Fruit fly (Drosophila melanogaster) whole organism, embryonic: Measurements from ENCODE around the gene SoYb.

ENCODE experiments used
- CG1792 ChIP-seq: fragments of 200-800 bp; sonication (Bioruptor generic); optimal IDR thresholded peaks from 2 replicates; lab custom pipeline; 2016; ENCODE audit warnings: missing biosample characterization, missing genetic modification characterization
- CG6791 ChIP-seq: fragments of 200-800 bp; sonication (Bioruptor generic); IDR thresholded peaks from 3 replicates; pipeline ENCODE4 v1.3.6; 2022; ENCODE audit warnings: missing biosample characterization, missing genetic modification characterization; ENCODE audit not compliant: partially characterized antibody
- CG8089 ChIP-seq: fragments of 200-800 bp; sonication (Bioruptor generic); optimal IDR thresholded peaks from 3 replicates; lab custom pipeline; 2016; ENCODE audit warnings: missing biosample characterization, missing genetic modification characterization
- CG9437 ChIP-seq: fragments of 200-800 bp; sonication (Bioruptor generic); optimal IDR thresholded peaks from 2 replicates; lab custom pipeline; 2018; ENCODE audit warnings: missing biosample characterization, mild to moderate bottlenecking, missing genetic modification characterization
- Dref ChIP-seq: fragments of 200-800 bp; sonication (Bioruptor generic); IDR thresholded peaks from 2 replicates; pipeline ENCODE4 v1.3.6; 2022; ENCODE audit warnings: missing biosample characterization, missing genetic modification characterization
- ro ChIP-seq: fragments of 200-800 bp; sonication (Bioruptor generic); IDR thresholded peaks from 2 replicates; pipeline ENCODE4 v1.3.6; 2022; ENCODE audit warnings: missing biosample characterization, missing genetic modification characterization
- slp2 ChIP-seq: fragments of 200-800 bp; sonication (Bioruptor generic); optimal IDR thresholded peaks from 2 replicates; lab custom pipeline; 2016; ENCODE audit warnings: missing biosample characterization, missing genetic modification characterization
- sqz ChIP-seq: fragments of 200-800 bp; sonication (Bioruptor generic); optimal IDR thresholded peaks from 3 replicates; lab custom pipeline; 2018; ENCODE audit warnings: missing biosample characterization, mild to moderate bottlenecking, missing genetic modification characterization
- zen2 ChIP-seq: fragments of 200-800 bp; sonication (Bioruptor generic); IDR thresholded peaks from 3 replicates; pipeline ENCODE4 v1.3.6; 2022; ENCODE audit warnings: missing biosample characterization, missing genetic modification characterization; ENCODE audit not compliant: partially characterized antibody

- TF ChIP-seq zen2 (no peak), slp2 (GFP tag; lab: Kevin White, UChicago) (no peak), CG9437 (no peak), Dref (no peak), sqz (no peak), ro (no peak), CG6791 (GFP tag; lab: Robert Waterston, UW) (peak; percentile 35; the same call in 1 of the 3 replicates), CG1792 (GFP tag; lab: Kevin White, UChicago) (no peak), CG8089 (GFP tag; lab: Kevin White, UChicago) (no peak)
Observed at dm6 chr2L:10004574-10004973, 2.0 kb upstream of the SoYb start.
